Worm (Caenorhabditis elegans): ENCODE results near the gene ift-43.

- TF ChIP-seq egl-27 (tag; optimal IDR thresholded peaks at IDR 0.05) (no peak), F26F4.8 (GFP tag; conservative IDR thresholded peaks at IDR 0.05) (no peak), duxl-1 (tag; optimal IDR thresholded peaks at IDR 0.05; ENCODE audit: poor library complexity) (no peak), ZK546.5 (tag; optimal IDR thresholded peaks at IDR 0.05) (no peak)
Observed at ce11 chrII:5693893-5694292, 33.3 kb upstream of the ift-43 start, which contains the start of gene C25H3.3.
